Fruit fly (Drosophila melanogaster) whole organism, embryonic: ENCODE results near the gene CG34338.

Source experiments
- Asciz ChIP-seq: fragments of 200-800 bp; sonication (Bioruptor generic); optimal IDR thresholded peaks from 2 replicates; lab custom pipeline; 2017; ENCODE audit warnings: missing biosample characterization, mild to moderate bottlenecking, missing genetic modification characterization, missing genetic modification reagents
- Awh ChIP-seq: fragments of 200-800 bp; sonication (Bioruptor generic); IDR thresholded peaks from 2 replicates; pipeline ENCODE4, ENCODE4 v1.3.6; 2022; ENCODE audit warnings: missing biosample characterization, missing genetic modification characterization
- CG11696 ChIP-seq: fragments of 200-800 bp; sonication (Bioruptor generic); IDR thresholded peaks from 2 replicates; pipeline ENCODE4 v1.3.6; 2022; ENCODE audit warnings: missing biosample characterization, missing genetic modification characterization
- CG12104 ChIP-seq: fragments of 200-800 bp; sonication (Bioruptor generic); optimal IDR thresholded peaks from 3 replicates; lab custom pipeline; 2016; ENCODE audit warnings: missing biosample characterization, missing genetic modification characterization
- CG12659 ChIP-seq: fragments of 200-800 bp; sonication (Bioruptor generic); optimal IDR thresholded peaks from 3 replicates; lab custom pipeline; 2017; ENCODE audit warnings: mild to moderate bottlenecking, missing biosample characterization, missing genetic modification reagents, missing genetic modification characterization
- CG12942 ChIP-seq: fragments of 200-800 bp; sonication (Bioruptor generic); optimal IDR thresholded peaks from 3 replicates; lab custom pipeline; 2016; ENCODE audit warnings: missing biosample characterization, missing genetic modification characterization
- CG13287 ChIP-seq: fragments of 200-800 bp; sonication (Bioruptor generic); IDR thresholded peaks from 2 replicates; pipeline ENCODE4 v1.3.6; 2022; ENCODE audit warnings: missing biosample characterization, missing genetic modification characterization; ENCODE audit not compliant: partially characterized antibody
- CG14014 ChIP-seq: fragments of 200-800 bp; sonication (Bioruptor generic); IDR thresholded peaks from 2 replicates; pipeline ENCODE4 v1.3.6; 2022; ENCODE audit warnings: missing biosample characterization, missing genetic modification characterization
- CG1529 ChIP-seq: fragments of 200-800 bp; sonication (Bioruptor generic); optimal IDR thresholded peaks from 3 replicates; lab custom pipeline; 2018; ENCODE audit warnings: missing biosample characterization, missing genetic modification characterization
- CG16779 ChIP-seq: fragments of 200-800 bp; sonication (Bioruptor generic); IDR thresholded peaks from 2 replicates; pipeline ENCODE4 v1.3.6; 2022; ENCODE audit warnings: missing biosample characterization, missing genetic modification characterization
- CG17612 ChIP-seq: fragments of 200-800 bp; sonication (Bioruptor generic); IDR thresholded peaks from 2 replicates; pipeline ENCODE4 v1.3.6; 2022; ENCODE audit warnings: missing biosample characterization, missing genetic modification characterization
- CG18619 ChIP-seq: fragments of 200-800 bp; sonication (Bioruptor generic); optimal IDR thresholded peaks from 3 replicates; lab custom pipeline; 2017; ENCODE audit warnings: missing biosample characterization, mild to moderate bottlenecking, missing genetic modification characterization
- CG2889 ChIP-seq: fragments of 200-800 bp; sonication (Bioruptor generic); IDR thresholded peaks from 3 replicates; pipeline ENCODE4 v1.3.6; 2022; ENCODE audit warnings: missing biosample characterization, missing genetic modification characterization
- CG31365 ChIP-seq: fragments of 200-800 bp; sonication (Bioruptor generic); optimal IDR thresholded peaks from 2 replicates; lab custom pipeline; 2018; ENCODE audit warnings: missing biosample characterization, mild to moderate bottlenecking, missing genetic modification characterization
- CG5180 ChIP-seq: fragments of 200-800 bp; sonication (Bioruptor generic); optimal IDR thresholded peaks from 3 replicates; lab custom pipeline; 2017; ENCODE audit warnings: missing biosample characterization, missing genetic modification characterization, mild to moderate bottlenecking, moderate library complexity, missing genetic modification reagents
- CG6272 ChIP-seq: fragments of 200-800 bp; sonication (Bioruptor generic); IDR thresholded peaks from 2 replicates; pipeline ENCODE4 v1.3.6; 2022; ENCODE audit warnings: missing biosample characterization, missing genetic modification characterization
- CG6683 ChIP-seq: fragments of 200-800 bp; sonication (Bioruptor generic); optimal IDR thresholded peaks from 2 replicates; lab custom pipeline; 2017; ENCODE audit warnings: missing biosample characterization, mild to moderate bottlenecking, missing genetic modification characterization, missing genetic modification reagents
- CG6791 ChIP-seq: fragments of 200-800 bp; sonication (Bioruptor generic); IDR thresholded peaks from 3 replicates; pipeline ENCODE4 v1.3.6; 2022; ENCODE audit warnings: missing biosample characterization, missing genetic modification characterization; ENCODE audit not compliant: partially characterized antibody
- CG7786 ChIP-seq: fragments of 200-800 bp; sonication (Bioruptor generic); optimal IDR thresholded peaks from 2 replicates; lab custom pipeline; 2016; ENCODE audit warnings: missing biosample characterization, missing genetic modification characterization
- CG9215 ChIP-seq: fragments of 200-800 bp; sonication (Bioruptor generic); IDR thresholded peaks from 2 replicates; pipeline ENCODE4 v1.3.6; 2022; ENCODE audit warnings: missing biosample characterization, missing genetic modification characterization
- CG9437 ChIP-seq: fragments of 200-800 bp; sonication (Bioruptor generic); optimal IDR thresholded peaks from 2 replicates; lab custom pipeline; 2018; ENCODE audit warnings: missing biosample characterization, mild to moderate bottlenecking, missing genetic modification characterization
- CG9876 ChIP-seq: fragments of 200-800 bp; sonication (Bioruptor generic); optimal IDR thresholded peaks from 2 replicates; lab custom pipeline; 2016; ENCODE audit warnings: missing biosample characterization, missing genetic modification characterization
- D ChIP-seq, 2 experiments: fragments of 200-800 bp in 1 of 2; fragments of >200 bp in 1 of 2; sonication (Bioruptor generic) in 1 of 2; optimal IDR thresholded peaks; 2 replicates in 1 of 2; 3 replicates in 1 of 2; lab custom pipeline; 2017; ENCODE audit warnings: mild to moderate bottlenecking in 1 of 2, missing biosample characterization in 1 of 2, missing genetic modification characterization in 1 of 2, missing genetic modification reagents in 1 of 2
- Doc3 ChIP-seq: fragments of 200-800 bp; sonication (Bioruptor generic); IDR thresholded peaks from 3 replicates; pipeline ENCODE4 v1.3.6; 2022; ENCODE audit warnings: missing biosample characterization, missing genetic modification characterization; ENCODE audit not compliant: partially characterized antibody
- Fer1 ChIP-seq: fragments of 200-800 bp; sonication (Bioruptor generic); optimal IDR thresholded peaks from 2 replicates; lab custom pipeline; 2017; ENCODE audit warnings: missing biosample characterization, mild to moderate bottlenecking, missing genetic modification characterization
- Myb ChIP-seq: fragments of 200-800 bp; sonication (Bioruptor generic); optimal IDR thresholded peaks from 2 replicates; lab custom pipeline; 2016; ENCODE audit warnings: missing biosample characterization, missing genetic modification characterization
- Neu2 ChIP-seq: fragments of 200-800 bp; sonication (Bioruptor generic); optimal IDR thresholded peaks from 3 replicates; lab custom pipeline; 2016; ENCODE audit warnings: missing biosample characterization, missing genetic modification characterization, borderline replicate concordance
- Oli ChIP-seq: fragments of 200-800 bp; sonication (Bioruptor generic); optimal IDR thresholded peaks from 2 replicates; lab custom pipeline; 2018; ENCODE audit warnings: missing biosample characterization, mild to moderate bottlenecking, missing genetic modification characterization, moderate library complexity
- Ravus ChIP-seq: fragments of 200-800 bp; sonication (Bioruptor generic); IDR thresholded peaks from 2 replicates; pipeline ENCODE4 v1.3.6; 2022; ENCODE audit warnings: missing biosample characterization, missing genetic modification characterization
- Six4 ChIP-seq: fragments of 200-800 bp; sonication (Bioruptor generic); optimal IDR thresholded peaks from 2 replicates; lab custom pipeline; 2016; ENCODE audit warnings: missing biosample characterization, missing genetic modification characterization
- Vsx1 ChIP-seq: fragments of 200-800 bp; sonication (Bioruptor generic); optimal IDR thresholded peaks from 2 replicates; lab custom pipeline; 2017; ENCODE audit warnings: missing biosample characterization, mild to moderate bottlenecking, missing genetic modification characterization, missing genetic modification reagents
- Xbp1 ChIP-seq: fragments of 200-800 bp; sonication (Bioruptor generic); optimal IDR thresholded peaks from 3 replicates; lab custom pipeline; 2016; ENCODE audit warnings: missing biosample characterization, mild to moderate bottlenecking, missing genetic modification characterization
- ab ChIP-seq: fragments of 200-800 bp; sonication (Bioruptor generic); optimal IDR thresholded peaks from 2 replicates; lab custom pipeline; 2016; ENCODE audit warnings: missing biosample characterization, missing genetic modification characterization
- ap ChIP-seq: fragments of 200-800 bp; sonication (Bioruptor generic); IDR thresholded peaks from 2 replicates; pipeline ENCODE4 v1.3.6; 2022; ENCODE audit warnings: missing biosample characterization, missing genetic modification characterization
- ara ChIP-seq: fragments of 200-800 bp; sonication (Bioruptor generic); IDR thresholded peaks from 2 replicates; pipeline ENCODE4 v1.3.6; 2022; ENCODE audit warnings: missing biosample characterization, missing genetic modification characterization
- chinmo ChIP-seq: fragments of 200-800 bp; sonication (Bioruptor generic); IDR thresholded peaks from 4 replicates; pipeline ENCODE4 v1.3.6; 2022; ENCODE audit warnings: missing biosample characterization, missing genetic modification characterization; ENCODE audit not compliant: partially characterized antibody
- chm ChIP-seq: fragments of 200-800 bp; sonication (Bioruptor generic); IDR thresholded peaks from 2 replicates; pipeline ENCODE4 v1.3.6; 2022; ENCODE audit warnings: missing biosample characterization, missing genetic modification characterization
- cwo ChIP-seq: fragments of 200-800 bp; sonication (Bioruptor generic); optimal IDR thresholded peaks from 3 replicates; lab custom pipeline; 2017; ENCODE audit warnings: missing biosample characterization, missing genetic modification characterization, mild to moderate bottlenecking, moderate library complexity, missing genetic modification reagents
- dysf ChIP-seq: fragments of 200-800 bp; sonication (Bioruptor generic); IDR thresholded peaks from 3 replicates; pipeline ENCODE4 v1.3.6; 2022; ENCODE audit warnings: missing biosample characterization, missing genetic modification characterization
- jumu ChIP-seq: fragments of 200-800 bp; sonication (Bioruptor generic); optimal IDR thresholded peaks from 3 replicates; lab custom pipeline; 2016; ENCODE audit warnings: missing biosample characterization, missing genetic modification characterization
- knrl ChIP-seq: fragments of 200-800 bp; sonication (Bioruptor generic); IDR thresholded peaks from 3 replicates; pipeline ENCODE4 v1.3.6; 2022; ENCODE audit warnings: missing biosample characterization, missing genetic modification characterization; ENCODE audit not compliant: partially characterized antibody
- lbe ChIP-seq: fragments of 200-800 bp; sonication (Bioruptor generic); optimal IDR thresholded peaks from 2 replicates; lab custom pipeline; 2016; ENCODE audit warnings: missing biosample characterization, mild to moderate bottlenecking, missing genetic modification characterization
- mam ChIP-seq: fragments of 200-800 bp; sonication (Bioruptor generic); optimal IDR thresholded peaks from 3 replicates; lab custom pipeline; 2016; ENCODE audit warnings: missing biosample characterization, missing genetic modification characterization
- otp ChIP-seq: fragments of 200-800 bp; sonication (Bioruptor generic); IDR thresholded peaks from 3 replicates; pipeline ENCODE4, ENCODE4 v1.3.6; 2022; ENCODE audit warnings: missing biosample characterization, missing genetic modification characterization
- pzg ChIP-seq: fragments of 200-800 bp; sonication (Bioruptor generic); optimal IDR thresholded peaks from 3 replicates; lab custom pipeline; 2018; ENCODE audit warnings: missing biosample characterization, mild to moderate bottlenecking, missing genetic modification characterization, moderate library complexity
- sqz ChIP-seq: fragments of 200-800 bp; sonication (Bioruptor generic); optimal IDR thresholded peaks from 3 replicates; lab custom pipeline; 2018; ENCODE audit warnings: missing biosample characterization, mild to moderate bottlenecking, missing genetic modification characterization
- tin ChIP-seq: fragments of 200-800 bp; sonication (Bioruptor generic); optimal IDR thresholded peaks from 3 replicates; lab custom pipeline; 2016; ENCODE audit warnings: missing biosample characterization, missing genetic modification characterization
- trem ChIP-seq: fragments of 200-800 bp; optimal IDR thresholded peaks from 3 replicates; lab custom pipeline; 2019; ENCODE audit warnings: missing biosample characterization, mild to moderate bottlenecking, missing genetic modification characterization, moderate library complexity
- trh ChIP-seq: fragments of 200-800 bp; sonication (Bioruptor generic); optimal IDR thresholded peaks from 2 replicates; lab custom pipeline; 2016; ENCODE audit warnings: missing biosample characterization, missing genetic modification characterization
- twi ChIP-seq: fragments of 200-800 bp; optimal IDR thresholded peaks from 2 replicates; lab custom pipeline; 2019; ENCODE audit warnings: missing biosample characterization, mild to moderate bottlenecking, missing genetic modification characterization, moderate library complexity
- vnd ChIP-seq: fragments of 200-800 bp; sonication (Bioruptor generic); IDR thresholded peaks from 3 replicates; pipeline ENCODE4 v1.3.6; 2022; ENCODE audit warnings: missing biosample characterization, missing genetic modification characterization; ENCODE audit not compliant: partially characterized antibody

The CG34338 gene

dm6 chrX:7721905-7722304 is 46.6 kb upstream of the CG34338 start, which contains the start of gene Hira (continued):
- no peak for TF ChIP-seq sqz (GFP tag; lab: Kevin White, UChicago)
- no peak for TF ChIP-seq CG12104 (GFP tag; lab: Kevin White, UChicago)
- no peak for TF ChIP-seq tin (GFP tag; lab: Kevin White, UChicago)
- no peak for TF ChIP-seq otp (GFP tag; lab: Robert Waterston, UW)
- no peak for TF ChIP-seq CG9437 (GFP tag; lab: Kevin White, UChicago)
- no peak for TF ChIP-seq Six4
- no peak for TF ChIP-seq CG6683 (GFP tag; lab: Kevin White, UChicago)
- peak; percentile 21 for TF ChIP-seq CG12659 (GFP tag; lab: Kevin White, UChicago)
- TF ChIP-seq Ravus = no peak
- TF ChIP-seq CG18619 (GFP tag; lab: Kevin White, UChicago) = no peak
- TF ChIP-seq Myb (GFP tag; lab: Kevin White, UChicago) = peak; percentile 30
- TF ChIP-seq Vsx1 (GFP tag; lab: Kevin White, UChicago) = no peak
- TF ChIP-seq ab = no peak
- peak; percentile 87 for TF ChIP-seq pzg
- no peak for TF ChIP-seq jumu
- TF ChIP-seq ara (GFP tag; lab: Robert Waterston, UW) = no peak
- TF ChIP-seq CG7786 = no peak
- peak; percentile 96 for TF ChIP-seq chinmo (GFP tag; lab: Robert Waterston, UW)
- no peak for TF ChIP-seq CG9215
- no peak for TF ChIP-seq CG12942 (GFP tag; lab: Kevin White, UChicago)
- TF ChIP-seq dysf = no peak
- TF ChIP-seq lbe = peak; percentile 30
- peak; percentile 77 for TF ChIP-seq Doc3 (GFP tag; lab: Robert Waterston, UW)
- TF ChIP-seq CG31365 (tag; lab: Kevin White, UChicago) = no peak
- TF ChIP-seq Neu2 (GFP tag; lab: Kevin White, UChicago) = no peak
- TF ChIP-seq CG17612 = no peak
- no peak for TF ChIP-seq trh (GFP tag; lab: Kevin White, UChicago)
- TF ChIP-seq Oli (tag; lab: Kevin White, UChicago) = no peak
- TF ChIP-seq Xbp1 = no peak
- peak; percentile 93 for TF ChIP-seq CG6791 (GFP tag; lab: Robert Waterston, UW)
- peak; percentile 45 for TF ChIP-seq trem (tag; lab: Kevin White, UChicago)
- no peak for TF ChIP-seq ap (GFP tag; lab: Robert Waterston, UW)
- TF ChIP-seq CG11696 (GFP tag; lab: Robert Waterston, UW) = no peak
- no peak for TF ChIP-seq cwo (GFP tag; lab: Kevin White, UChicago)
- no peak for TF ChIP-seq CG1529
- no peak for TF ChIP-seq Awh (GFP tag; lab: Robert Waterston, UW)
- peak; percentile 9 for TF ChIP-seq Fer1 (GFP tag; lab: Kevin White, UChicago)
- TF ChIP-seq knrl (GFP tag; lab: Robert Waterston, UW) = peak; percentile 75
- peak; percentile 83 for TF ChIP-seq vnd
- no peak for TF ChIP-seq CG16779
- no peak for TF ChIP-seq CG2889 (GFP tag; lab: Robert Waterston, UW)
- peak; percentile 94 for TF ChIP-seq CG13287 (GFP tag; lab: Robert Waterston, UW)
- no peak for TF ChIP-seq mam (GFP tag; lab: Kevin White, UChicago)
- TF ChIP-seq twi (tag; lab: Kevin White, UChicago) = no peak
- TF ChIP-seq chm (GFP tag; lab: Robert Waterston, UW) = no peak
- no peak for TF ChIP-seq CG5180 (GFP tag; lab: Kevin White, UChicago)
- no peak for TF ChIP-seq Asciz
- TF ChIP-seq CG14014 (GFP tag; lab: Robert Waterston, UW) = no peak
- TF ChIP-seq CG9876 (GFP tag; lab: Kevin White, UChicago) = no peak
- no peak for TF ChIP-seq D (optimal IDR thresholded peaks at IDR 0.05; lab: Kevin White, UChicago)
- no peak for TF ChIP-seq D (GFP tag; optimal IDR thresholded peaks at IDR 0.05; lab: Kevin White, UChicago)
- no peak for TF ChIP-seq CG6272 (GFP tag; lab: Robert Waterston, UW)
